Worm (Caenorhabditis elegans) whole organism, L4 larva: ENCODE measurements around the gene ztf-8.

Experiments
- T20F7.1 ChIP-seq: fragments of 200-800 bp; sonication (Bioruptor generic); optimal IDR thresholded peaks from 2 replicates; lab custom pipeline; 2018; ENCODE audit warnings: mild to moderate bottlenecking, missing genetic modification characterization, missing compliant biosample characterization
- ama-1 ChIP-seq: fragments of 150-350 bp; optimal IDR thresholded peaks from 2 replicates; lab custom pipeline; 2014; ENCODE audit warnings: inconsistent platforms, mixed read lengths
- ceh-20 ChIP-seq: fragments of 200-800 bp; sonication (Bioruptor generic); IDR thresholded peaks from 2 replicates; pipeline ENCODE4 v1.3.6; 2022; ENCODE audit warnings: missing genetic modification reagents, missing genetic modification characterization, missing compliant biosample characterization
- ceh-62 ChIP-seq: sonication (generic microtip); optimal IDR thresholded peaks from 2 replicates; lab custom pipeline; 2017; ENCODE audit warnings: missing biosample characterization, missing genetic modification characterization
- daf-16 ChIP-seq, 3 experiments: sonication (generic microtip); optimal IDR thresholded peaks; 2 replicates each; lab custom pipeline; 2016 to 2017; ENCODE audit warnings: missing genetic modification characterization in 3 of 3, missing genetic modification reagents in 3 of 3, mild to moderate bottlenecking in 2 of 3, missing compliant biosample characterization in 2 of 3, missing biosample characterization in 1 of 3, moderate library complexity in 1 of 3
- dmd-9 ChIP-seq: fragments of 200-800 bp; sonication (Bioruptor generic); IDR thresholded peaks from 2 replicates; pipeline ENCODE4 v1.3.6; 2022; ENCODE audit warnings: missing genetic modification reagents, missing genetic modification characterization, missing compliant biosample characterization
- dve-1 ChIP-seq: sonication (generic microtip); optimal IDR thresholded peaks from 2 replicates; lab custom pipeline; 2017; ENCODE audit warnings: antibody characterized with exemption, mild to moderate bottlenecking, missing genetic modification characterization, missing compliant biosample characterization; ENCODE audit not compliant: insufficient read depth
- fkh-10 ChIP-seq: fragments of 150-350 bp; optimal IDR thresholded peaks from 2 replicates; lab custom pipeline; 2014; ENCODE audit warnings: missing biosample characterization, missing genetic modification reagents, missing genetic modification characterization
- fos-1 ChIP-seq: fragments of 150-350 bp; optimal IDR thresholded peaks from 2 replicates; lab custom pipeline; 2014; ENCODE audit warnings: missing biosample characterization, missing genetic modification characterization
- gei-8 ChIP-seq: fragments of 200-800 bp; sonication (Bioruptor generic); optimal IDR thresholded peaks from 2 replicates; lab custom pipeline; 2018; ENCODE audit warnings: mild to moderate bottlenecking, missing genetic modification characterization, missing compliant biosample characterization
- hif-1 ChIP-seq, 2 experiments: sonication (generic microtip); optimal IDR thresholded peaks; 2 replicates each; lab custom pipeline; 2016 to 2017; ENCODE audit warnings: missing compliant biosample characterization in 2 of 2, missing genetic modification characterization in 2 of 2, missing genetic modification reagents in 2 of 2, missing genotype in 2 of 2, mild to moderate bottlenecking in 1 of 2
- hlh-11 ChIP-seq: fragments of 200-800 bp; sonication (Bioruptor generic); optimal IDR thresholded peaks from 2 replicates; lab custom pipeline; 2018; ENCODE audit warnings: mild to moderate bottlenecking, missing genetic modification characterization, missing compliant biosample characterization
- lsy-2 ChIP-seq, 2 experiments: fragments of 150-350 bp in 1 of 2; sonication (generic microtip) in 1 of 2; optimal IDR thresholded peaks; 2 replicates each; lab custom pipeline; 2014 to 2017; ENCODE audit warnings: missing biosample characterization in 2 of 2, missing genetic modification characterization in 2 of 2
- madf-5 ChIP-seq, 2 experiments: fragments of 200-800 bp; sonication (Bioruptor generic); IDR thresholded peaks; 2 replicates each; pipeline ENCODE4 v1.3.6; 2022; ENCODE audit warnings: missing compliant biosample characterization in 2 of 2, missing genetic modification characterization in 2 of 2
- madf-9 ChIP-seq: fragments of 200-800 bp; sonication (Bioruptor generic); conservative IDR thresholded peaks from 2 replicates; pipeline ENCODE4 v1.3.6; 2022; ENCODE audit warnings: missing genetic modification reagents, missing genetic modification characterization, missing compliant biosample characterization
- mdl-1 ChIP-seq, 2 experiments: fragments of 150-350 bp in 1 of 2; sonication (generic microtip) in 1 of 2; optimal IDR thresholded peaks; 2 replicates each; lab custom pipeline; 2014 to 2017; ENCODE audit warnings: missing biosample characterization in 2 of 2, missing genetic modification characterization in 2 of 2
- mdt-29 ChIP-seq: fragments of 200-800 bp; sonication (Bioruptor generic); IDR thresholded peaks from 2 replicates; pipeline ENCODE4 v1.3.6; 2022; ENCODE audit warnings: missing genetic modification reagents, missing genetic modification characterization, missing compliant biosample characterization
- mep-1 ChIP-seq: fragments of 150-350 bp; sonication (generic microtip); optimal IDR thresholded peaks from 3 replicates; lab custom pipeline; 2014; ENCODE audit warnings: missing biosample characterization, missing genetic modification characterization
- nhr-11 ChIP-seq: fragments of 150-350 bp; optimal IDR thresholded peaks from 2 replicates; lab custom pipeline; 2014; ENCODE audit warnings: missing biosample characterization, missing genetic modification characterization
- nhr-111 ChIP-seq: fragments of 200-800 bp; sonication (Bioruptor generic); optimal IDR thresholded peaks from 2 replicates; lab custom pipeline; 2018; ENCODE audit warnings: mild to moderate bottlenecking, missing genetic modification characterization, missing compliant biosample characterization
- nhr-237 ChIP-seq: sonication (generic microtip); optimal IDR thresholded peaks from 2 replicates; lab custom pipeline; 2017; ENCODE audit warnings: missing biosample characterization, missing genetic modification characterization
- nhr-28 ChIP-seq: fragments of 150-350 bp; optimal IDR thresholded peaks from 2 replicates; lab custom pipeline; 2014; ENCODE audit warnings: missing biosample characterization, missing genetic modification characterization
- nhr-42 ChIP-seq: fragments of 200-800 bp; sonication (Bioruptor generic); IDR thresholded peaks from 2 replicates; pipeline ENCODE4 v1.3.6; 2022; ENCODE audit warnings: missing genetic modification characterization, missing compliant biosample characterization
- nhr-48 ChIP-seq: sonication (generic microtip); optimal IDR thresholded peaks from 2 replicates; lab custom pipeline; 2016; ENCODE audit warnings: mild to moderate bottlenecking, missing genetic modification characterization, missing compliant biosample characterization
- nhr-6 ChIP-seq: fragments of 150-350 bp; optimal IDR thresholded peaks from 2 replicates; lab custom pipeline; 2014; ENCODE audit warnings: missing biosample characterization, missing genetic modification characterization
- nhr-76 ChIP-seq: fragments of 150-350 bp; optimal IDR thresholded peaks from 2 replicates; lab custom pipeline; 2014; ENCODE audit warnings: missing biosample characterization, missing genetic modification characterization
- nhr-77 ChIP-seq: fragments of 150-350 bp; optimal IDR thresholded peaks from 2 replicates; lab custom pipeline; 2014; ENCODE audit warnings: missing biosample characterization, missing genetic modification characterization
- rbr-2 ChIP-seq: sonication (generic microtip); optimal IDR thresholded peaks from 2 replicates; lab custom pipeline; 2016; ENCODE audit warnings: missing genotype, missing genetic modification characterization, missing compliant biosample characterization
- skn-1 ChIP-seq: fragments of 150-350 bp; optimal IDR thresholded peaks from 2 replicates; lab custom pipeline; 2014; ENCODE audit warnings: missing biosample characterization, missing genetic modification characterization
- snpc-4 ChIP-seq: fragments of 150-350 bp; optimal IDR thresholded peaks from 2 replicates; lab custom pipeline; 2014; ENCODE audit warnings: missing biosample characterization, missing genetic modification characterization
- tra-1 ChIP-seq: fragments of 200-800 bp; sonication (Bioruptor generic); IDR thresholded peaks from 2 replicates; pipeline ENCODE4 v1.3.6; 2022; ENCODE audit warnings: missing genetic modification reagents, missing genetic modification characterization, missing compliant biosample characterization
- unc-130 ChIP-seq: sonication (generic microtip); optimal IDR thresholded peaks from 2 replicates; lab custom pipeline; 2016; ENCODE audit warnings: missing genetic modification reagents, missing genetic modification characterization, missing compliant biosample characterization
- unc-62 ChIP-seq, 3 experiments: fragments of 150-350 bp in 1 of 3; sonication (generic microtip); optimal IDR thresholded peaks in 2 of 3; peaks in 1 of 3; 1 replicate in 1 of 3; 2 replicates in 2 of 3; lab custom pipeline; 2014 to 2017; ENCODE audit warnings: missing biosample characterization in 3 of 3, missing genetic modification characterization in 3 of 3, missing genetic modification reagents in 3 of 3, missing genotype in 1 of 3
- zag-1 ChIP-seq: fragments of 150-350 bp; optimal IDR thresholded peaks from 2 replicates; lab custom pipeline; 2014; ENCODE audit warnings: missing biosample characterization, missing genetic modification characterization
- zip-11 ChIP-seq: fragments of 200-800 bp; sonication (Bioruptor generic); IDR thresholded peaks from 2 replicates; pipeline ENCODE4 v1.3.6; 2022; ENCODE audit warnings: missing genetic modification characterization, missing compliant biosample characterization

Gene ztf-8

ce11 chrIII:5258918-5259317, 14.4 kb downstream of the ztf-8 start, which contains the start of gene gop-2:
TSS of gene gop-2 (plus strand) at chrIII:5259023.
- TF ChIP-seq mep-1 (tag; lab: Kevin White, UChicago) (no peak), fos-1 (tag; lab: Kevin White, UChicago) (no peak), ama-1 (lab: Kevin White, UChicago) (peak; percentile 24), nhr-48 (tag; lab: Kevin White, UChicago) (no peak), hif-1 (tag; optimal IDR thresholded peaks at IDR 0.05; lab: Kevin White, UChicago) (no peak), tra-1 (GFP tag; lab: Robert Waterston, UW) (no peak), unc-62 (GFP tag; optimal IDR thresholded peaks at IDR 0.05 in 1 of 2; lab: Kevin White, UChicago) (peak in 1 of 2 experiments; percentile 92), unc-62 (tag; optimal IDR thresholded peaks at IDR 0.05; lab: Kevin White, UChicago) (no peak), fkh-10 (GFP tag; lab: Kevin White, UChicago) (no peak)
- TF ChIP-seq, all 104 proteins: peak for 2

- TF ChIP-seq ceh-20 (GFP tag; lab: Robert Waterston, UW): no peak
- TF ChIP-seq T20F7.1: peak; percentile 88
- TF ChIP-seq, all 104 proteins: peak for 1
Observed at ce11 chrIII:5254108-5254507, 19.2 kb downstream of the ztf-8 start, which contains the start of the genes sumv-1 and gop-1. TSS of gene sumv-1 (minus strand) at chrIII:5254187. TSS of gene gop-1 (plus strand) at chrIII:5254438.

- peak in 1 of 2 experiments; percentile 8 for TF ChIP-seq unc-62 (GFP tag; optimal IDR thresholded peaks at IDR 0.05 in 1 of 2; lab: Kevin White, UChicago)
- TF ChIP-seq unc-62 (tag; optimal IDR thresholded peaks at IDR 0.05; lab: Kevin White, UChicago): no peak
- TF ChIP-seq hlh-11: no peak
Observed at ce11 chrIII:5248706-5249105, 24.6 kb downstream of the ztf-8 start.

ce11 chrIII:5245067-5245466, 28.2 kb downstream of the ztf-8 start:
- TF ChIP-seq zag-1 (no peak), dmd-9 (GFP tag; lab: Robert Waterston, UW) (no peak), snpc-4 (tag; lab: Kevin White, UChicago) (no peak), nhr-76 (no peak), nhr-77 (tag; lab: Kevin White, UChicago) (no peak), nhr-237 (no peak), nhr-6 (tag; lab: Kevin White, UChicago) (no peak), ceh-62 (tag; lab: Kevin White, UChicago) (no peak), rbr-2 (tag; lab: Kevin White, UChicago) (no peak)

ce11 chrIII:5244539-5244938, 28.7 kb downstream of the ztf-8 start, which contains the start of gene cnd-1:
TSS of gene cnd-1 (minus strand) at chrIII:5244639.
- TF ChIP-seq unc-62 (GFP tag; optimal IDR thresholded peaks at IDR 0.05 in 1 of 2; lab: Kevin White, UChicago) (peak in 1 of 2 experiments; percentile 58), unc-62 (tag; optimal IDR thresholded peaks at IDR 0.05; lab: Kevin White, UChicago) (no peak), nhr-11 (tag; lab: Kevin White, UChicago) (no peak)

- TF ChIP-seq dve-1: no peak
Observed at ce11 chrIII:5241854-5242253, 31.4 kb downstream of the ztf-8 start.

ce11 chrIII:5236104-5236503, 37.2 kb downstream of the ztf-8 start, which contains the start of gene prx-10:
TSS of gene prx-10 (plus strand) at chrIII:5236404.
- TF ChIP-seq zip-11 (GFP tag; lab: Robert Waterston, UW): no peak
- TF ChIP-seq nhr-28 (tag; lab: Kevin White, UChicago): peak; percentile 79
- TF ChIP-seq nhr-111: no peak

- no peak for TF ChIP-seq daf-16 (GFP tag; optimal IDR thresholded peaks at IDR 0.05; lab: Kevin White, UChicago)
- TF ChIP-seq daf-16 (tag; optimal IDR thresholded peaks at IDR 0.05; lab: Kevin White, UChicago): no peak
- no peak for TF ChIP-seq madf-5 (GFP tag; IDR thresholded peaks at IDR 0.05; lab: Robert Waterston, UW)
- TF ChIP-seq mdt-29: no peak
- no peak for TF ChIP-seq mdl-1 (tag; optimal IDR thresholded peaks at IDR 0.05; lab: Kevin White, UChicago)
- no peak for TF ChIP-seq unc-130 (GFP tag; lab: Kevin White, UChicago)
- TF ChIP-seq madf-9 (GFP tag; lab: Robert Waterston, UW): no peak
- TF ChIP-seq skn-1 (tag; lab: Kevin White, UChicago): no peak
- TF ChIP-seq gei-8: no peak
- no peak for TF ChIP-seq nhr-42 (GFP tag; lab: Robert Waterston, UW)
- TF ChIP-seq lsy-2 (tag; optimal IDR thresholded peaks at IDR 0.05; lab: Kevin White, UChicago): no peak
- TF ChIP-seq zip-11 (GFP tag; lab: Robert Waterston, UW): no peak
Observed at ce11 chrIII:5234312-5234711, 39.0 kb downstream of the ztf-8 start, which contains the start of gene mrps-26. TSS of gene mrps-26 (plus strand) at chrIII:5234612.
